Fruit fly (Drosophila melanogaster): ENCODE data around the gene Acer.
A peak's percentile ranks its signal among the peaks of the same experiment; 100 is the strongest.

Acer gene

dm6 chr2L:8570408-8571072 is 48.8 kb downstream of the Acer start (continued):
- TF ChIP-seq CG3281 (GFP tag; optimal IDR thresholded peaks at IDR 0.05) (peak; percentile 14), sens-2 (GFP tag; IDR thresholded peaks at IDR 0.05) (peak; percentile 47; the same call in 1 of the 2 replicates), az2 (GFP tag; optimal IDR thresholded peaks at IDR 0.05) (no peak), eyg (GFP tag; optimal IDR thresholded peaks at IDR 0.05) (no peak), cato (GFP tag; optimal IDR thresholded peaks at IDR 0.05; ENCODE audit: borderline replicate concordance) (no peak), CG2875 (GFP tag; optimal IDR thresholded peaks at IDR 0.05) (no peak), CG31224 (GFP tag; IDR thresholded peaks at IDR 0.05) (no peak), grn (GFP tag; optimal IDR thresholded peaks at IDR 0.05) (peak; percentile 85), CG12219 (GFP tag; optimal IDR thresholded peaks at IDR 0.05) (peak; percentile 2), kah (GFP tag; optimal IDR thresholded peaks at IDR 0.05) (no peak), vvl (GFP tag; IDR thresholded peaks at IDR 0.05) (no peak), GATAe (GFP tag; conservative IDR thresholded peaks at IDR 0.05) (peak; percentile 62; the same call in 1 of the 2 replicates), CG4617 (GFP tag; optimal IDR thresholded peaks at IDR 0.05; ENCODE audit: borderline replicate concordance) (no peak), Camta (GFP tag; optimal IDR thresholded peaks at IDR 0.05) (no peak), Dip2 (GFP tag; IDR thresholded peaks at IDR 0.05) (no peak), Med (GFP tag) (no peak), lab (GFP tag; optimal IDR thresholded peaks at IDR 0.05) (peak; percentile 29), knrl (GFP tag; IDR thresholded peaks at IDR 0.05; ENCODE audit: partially characterized antibody) (no peak; the same call in 2 of the 3 replicates), run (tag; optimal IDR thresholded peaks at IDR 0.05) (no peak), salm (tag; optimal IDR thresholded peaks at IDR 0.05) (no peak), Bgb (GFP tag; IDR thresholded peaks at IDR 0.05; ENCODE audit: partially characterized antibody) (peak; percentile 43; the same call in 1 of the 2 replicates), mirr (GFP tag; optimal IDR thresholded peaks at IDR 0.05) (peak; percentile 91), CG12071 (GFP tag; optimal IDR thresholded peaks at IDR 0.05) (peak; percentile 22), da (GFP tag; optimal IDR thresholded peaks at IDR 0.05) (no peak), peb (GFP tag; IDR thresholded peaks at IDR 0.05) (no peak), tna (GFP tag; IDR thresholded peaks at IDR 0.05; ENCODE audit: partially characterized antibody) (0 out of 2 replicates have a peak, but pooled peaks have one; percentile 40), gt (GFP tag; IDR thresholded peaks at IDR 0.05) (no peak), fd96Cb (tag; optimal IDR thresholded peaks at IDR 0.05) (no peak), Aef1 (GFP tag; IDR thresholded peaks at IDR 0.05) (no peak), Hr78 (GFP tag; optimal IDR thresholded peaks at IDR 0.05) (peak in 1 of 2 experiments; percentile 95), Bdp1 (GFP tag; optimal IDR thresholded peaks at IDR 0.05) (peak; percentile 96), eve (GFP tag; optimal IDR thresholded peaks at IDR 0.05) (peak in 1 of 2 experiments; percentile 59), Fer1 (GFP tag; optimal IDR thresholded peaks at IDR 0.05) (peak; percentile 41), unc-4 (GFP tag; IDR thresholded peaks at IDR 0.05; ENCODE audit: partially characterized antibody) (no peak), CG3995 (GFP tag; optimal IDR thresholded peaks at IDR 0.05) (no peak), CG9797 (GFP tag; optimal IDR thresholded peaks at IDR 0.05) (no peak), ci (GFP tag; IDR thresholded peaks at IDR 0.05) (0 out of 3 replicates have a peak, but pooled peaks have one; percentile 7), CG32532 (GFP tag; IDR thresholded peaks at IDR 0.05) (no peak), wek (GFP tag; optimal IDR thresholded peaks at IDR 0.05) (no peak), cwo (GFP tag; optimal IDR thresholded peaks at IDR 0.05) (no peak), CG2889 (GFP tag; IDR thresholded peaks at IDR 0.05) (no peak), CG7987 (GFP tag; optimal IDR thresholded peaks at IDR 0.05) (no peak), CG14860 (GFP tag; IDR thresholded peaks at IDR 0.05; ENCODE audit: partially characterized antibody) (0 out of 3 replicates have a peak, but pooled peaks have one; percentile 28), CG4404 (GFP tag; IDR thresholded peaks at IDR 0.05) (no peak), CG2678 (tag; optimal IDR thresholded peaks at IDR 0.05) (peak; percentile 45), Spps (tag; optimal IDR thresholded peaks at IDR 0.05) (no peak), CG8478 (optimal IDR thresholded peaks at IDR 0.05) (no peak), sd (tag; optimal IDR thresholded peaks at IDR 0.05) (peak; percentile 18), chinmo (GFP tag; IDR thresholded peaks at IDR 0.05; ENCODE audit: partially characterized antibody) (0 out of 4 replicates have a peak, but pooled peaks have one; percentile 37)
